Fruit fly (Drosophila melanogaster): ENCODE data around the gene CG15638.

- TF ChIP-seq CG13204 (GFP tag; optimal IDR thresholded peaks at IDR 0.05) (peak; percentile 85), CG15710 (tag; optimal IDR thresholded peaks at IDR 0.05) (peak; percentile 37), CG34367 (tag; optimal IDR thresholded peaks at IDR 0.05) (no peak), CG8159 (tag; optimal IDR thresholded peaks at IDR 0.05) (peak; percentile 51), CG10348 (GFP tag; IDR thresholded peaks at IDR 0.05) (no peak), Ets98B (GFP tag; IDR thresholded peaks at IDR 0.05) (peak; percentile 79), gl (tag; optimal IDR thresholded peaks at IDR 0.05) (peak; percentile 20), CG8301 (tag; optimal IDR thresholded peaks at IDR 0.05) (peak; percentile 42), CG32121 (GFP tag; IDR thresholded peaks at IDR 0.05) (no peak; the same call in 1 of the 2 replicates), CG17806 (tag; optimal IDR thresholded peaks at IDR 0.05) (peak; percentile 29), D1 (tag; optimal IDR thresholded peaks at IDR 0.05) (peak; percentile 25)
Measured at dm6 chr2L:13513331-13514261, 22.0 kb downstream of the CG15638 start.

Measured in whole organism, pupa.